Fruit fly (Drosophila melanogaster) whole organism, embryonic: Measurements from ENCODE around the gene Sar1.

Experiments used
- Ada2b ChIP-seq: fragments of 200-800 bp; sonication (Bioruptor generic); IDR thresholded peaks from 2 replicates; pipeline ENCODE4 v1.3.6; 2022; ENCODE audit warnings: missing biosample characterization, missing genetic modification characterization
- B-H1 ChIP-seq: fragments of 200-800 bp; sonication (Bioruptor generic); IDR thresholded peaks from 3 replicates; pipeline ENCODE4 v1.3.6; 2022; ENCODE audit warnings: missing biosample characterization, missing genetic modification characterization
- CG11093 ChIP-seq: fragments of 200-800 bp; sonication (Bioruptor generic); IDR thresholded peaks from 3 replicates; pipeline ENCODE4 v1.3.6; 2022; ENCODE audit warnings: missing biosample characterization, missing genetic modification characterization
- CG11696 ChIP-seq: fragments of 200-800 bp; sonication (Bioruptor generic); IDR thresholded peaks from 2 replicates; pipeline ENCODE4 v1.3.6; 2022; ENCODE audit warnings: missing biosample characterization, missing genetic modification characterization
- CG12155 ChIP-seq: fragments of 200-800 bp; sonication (Bioruptor generic); optimal IDR thresholded peaks from 3 replicates; lab custom pipeline; 2016; ENCODE audit warnings: missing biosample characterization, missing genetic modification characterization
- CG12769 ChIP-seq: fragments of 200-800 bp; sonication (Bioruptor generic); optimal IDR thresholded peaks from 2 replicates; lab custom pipeline; 2019; ENCODE audit warnings: missing biosample characterization, mild to moderate bottlenecking, missing genetic modification characterization, moderate library complexity
- CG13624 ChIP-seq: fragments of 200-800 bp; sonication (Bioruptor generic); optimal IDR thresholded peaks from 2 replicates; lab custom pipeline; 2016; ENCODE audit warnings: missing biosample characterization, missing genetic modification characterization
- CG15011 ChIP-seq: fragments of 200-800 bp; sonication (Bioruptor generic); optimal IDR thresholded peaks from 3 replicates; lab custom pipeline; 2018; ENCODE audit warnings: missing biosample characterization, mild to moderate bottlenecking, missing genetic modification characterization
- CG15479 ChIP-seq: fragments of 200-800 bp; sonication (Bioruptor generic); optimal IDR thresholded peaks from 3 replicates; lab custom pipeline; 2019; ENCODE audit warnings: missing biosample characterization, mild to moderate bottlenecking, missing genetic modification characterization, moderate library complexity
- CG17186 ChIP-seq: fragments of 200-800 bp; sonication (Bioruptor generic); optimal IDR thresholded peaks from 3 replicates; lab custom pipeline; 2017; ENCODE audit warnings: missing biosample characterization, missing genetic modification reagents, missing genetic modification characterization
- CG18011 ChIP-seq: fragments of 200-800 bp; sonication (Bioruptor generic); optimal IDR thresholded peaks from 2 replicates; lab custom pipeline; 2017; ENCODE audit warnings: missing biosample characterization, missing genetic modification characterization, mild to moderate bottlenecking, moderate library complexity, missing genotype
- CG18599 ChIP-seq: fragments of 200-800 bp; sonication (Bioruptor generic); optimal IDR thresholded peaks from 3 replicates; lab custom pipeline; 2017; ENCODE audit warnings: missing biosample characterization, missing genetic modification characterization, mild to moderate bottlenecking, moderate library complexity, missing genetic modification reagents
- CG30403 ChIP-seq: fragments of 200-800 bp; sonication (Bioruptor generic); optimal IDR thresholded peaks from 3 replicates; lab custom pipeline; 2016; ENCODE audit warnings: missing biosample characterization, missing genetic modification characterization
- CG31388 ChIP-seq: fragments of 200-800 bp; sonication (Bioruptor generic); optimal IDR thresholded peaks from 2 replicates; lab custom pipeline; 2016; ENCODE audit warnings: missing biosample characterization, missing genetic modification characterization
- CG31441 ChIP-seq: fragments of 200-800 bp; sonication (Bioruptor generic); IDR thresholded peaks from 2 replicates; pipeline ENCODE4 v1.3.6; 2022; ENCODE audit warnings: missing biosample characterization, missing genetic modification characterization
- CG7745 ChIP-seq: fragments of 200-800 bp; sonication (Bioruptor generic); optimal IDR thresholded peaks from 2 replicates; lab custom pipeline; 2018; ENCODE audit warnings: missing biosample characterization, mild to moderate bottlenecking, missing genetic modification characterization, moderate library complexity
- CG8924 ChIP-seq: fragments of 200-800 bp; optimal IDR thresholded peaks from 3 replicates; lab custom pipeline; 2019; ENCODE audit warnings: missing biosample characterization, mild to moderate bottlenecking, missing genetic modification characterization, moderate library complexity
- CG9727 ChIP-seq: fragments of 200-800 bp; sonication (Bioruptor generic); optimal IDR thresholded peaks from 3 replicates; lab custom pipeline; 2017; ENCODE audit warnings: missing biosample characterization, mild to moderate bottlenecking, missing genetic modification characterization
- D ChIP-seq, 2 experiments: fragments of 200-800 bp in 1 of 2; fragments of >200 bp in 1 of 2; sonication (Bioruptor generic) in 1 of 2; optimal IDR thresholded peaks; 2 replicates in 1 of 2; 3 replicates in 1 of 2; lab custom pipeline; 2017; ENCODE audit warnings: mild to moderate bottlenecking in 1 of 2, missing biosample characterization in 1 of 2, missing genetic modification characterization in 1 of 2, missing genetic modification reagents in 1 of 2
- D19B ChIP-seq: fragments of 200-800 bp; sonication (Bioruptor generic); optimal IDR thresholded peaks from 2 replicates; lab custom pipeline; 2017; ENCODE audit warnings: missing biosample characterization, mild to moderate bottlenecking, missing genetic modification characterization
- Ets65A ChIP-seq: fragments of 200-800 bp; sonication (Bioruptor generic); peaks from one replicate; lab custom pipeline; 2016; ENCODE audit warnings: missing biosample characterization, missing genetic modification characterization
- Hmr ChIP-seq: fragments of 200-800 bp; sonication (Bioruptor generic); optimal IDR thresholded peaks from 3 replicates; lab custom pipeline; 2017; ENCODE audit warnings: mild to moderate bottlenecking, missing biosample characterization, missing genetic modification reagents, missing genetic modification characterization
- Hmx ChIP-seq: fragments of 200-800 bp; sonication (Bioruptor generic); optimal IDR thresholded peaks from 2 replicates; lab custom pipeline; 2016; ENCODE audit warnings: missing biosample characterization, missing genetic modification characterization
- Jarid2 ChIP-seq: fragments of 200-800 bp; sonication (Bioruptor generic); optimal IDR thresholded peaks from 3 replicates; lab custom pipeline; 2017; ENCODE audit warnings: mild to moderate bottlenecking, missing biosample characterization, missing genetic modification reagents, missing genetic modification characterization
- MTF-1 ChIP-seq: fragments of 200-800 bp; sonication (Bioruptor generic); optimal IDR thresholded peaks from 2 replicates; lab custom pipeline; 2018; ENCODE audit warnings: missing biosample characterization, mild to moderate bottlenecking, missing genetic modification characterization, borderline replicate concordance
- Max ChIP-seq: fragments of 200-800 bp; sonication (Bioruptor generic); optimal IDR thresholded peaks from 2 replicates; lab custom pipeline; 2016; ENCODE audit warnings: missing biosample characterization, mild to moderate bottlenecking, missing genetic modification characterization
- NC2α ChIP-seq: fragments of 200-800 bp; sonication (Bioruptor generic); optimal IDR thresholded peaks from 2 replicates; lab custom pipeline; 2016; ENCODE audit warnings: missing biosample characterization, missing genetic modification characterization
- NC2β ChIP-seq: fragments of 200-800 bp; sonication (Bioruptor generic); optimal IDR thresholded peaks from 2 replicates; lab custom pipeline; 2016; ENCODE audit warnings: missing biosample characterization, missing genetic modification characterization
- PHDP ChIP-seq: fragments of 200-800 bp; sonication (Bioruptor generic); optimal IDR thresholded peaks from 3 replicates; lab custom pipeline; 2018; ENCODE audit warnings: missing biosample characterization, mild to moderate bottlenecking, missing genetic modification characterization, moderate library complexity
- Ptx1 ChIP-seq: fragments of 200-800 bp; sonication (Bioruptor generic); IDR thresholded peaks from 2 replicates; pipeline ENCODE4 v1.3.6; 2022; ENCODE audit warnings: missing biosample characterization, missing genetic modification characterization
- Sox102F ChIP-seq: fragments of 200-800 bp; sonication (Bioruptor generic); optimal IDR thresholded peaks from 2 replicates; lab custom pipeline; 2018; ENCODE audit warnings: missing biosample characterization, mild to moderate bottlenecking, missing genetic modification characterization, moderate library complexity
- Xrp1 ChIP-seq: fragments of 200-800 bp; sonication (Bioruptor generic); IDR thresholded peaks from 2 replicates; pipeline ENCODE4 v1.3.6; 2022; ENCODE audit warnings: missing biosample characterization, missing genetic modification characterization
- corto ChIP-seq: fragments of 200-800 bp; sonication (Bioruptor generic); optimal IDR thresholded peaks from 2 replicates; lab custom pipeline; 2016; ENCODE audit warnings: missing biosample characterization, mild to moderate bottlenecking, missing genetic modification characterization, moderate library complexity
- dmrt99B ChIP-seq: fragments of 200-800 bp; sonication (Bioruptor generic); optimal IDR thresholded peaks from 2 replicates; lab custom pipeline; 2018; ENCODE audit warnings: missing biosample characterization, mild to moderate bottlenecking, missing genetic modification characterization, moderate library complexity
- fu2 ChIP-seq: fragments of 200-800 bp; sonication (Bioruptor generic); optimal IDR thresholded peaks from 2 replicates; lab custom pipeline; 2016; ENCODE audit warnings: missing biosample characterization, missing genetic modification characterization
- gem ChIP-seq: fragments of 200-800 bp; sonication (Bioruptor generic); optimal IDR thresholded peaks from 2 replicates; lab custom pipeline; 2019; ENCODE audit warnings: missing biosample characterization, mild to moderate bottlenecking, missing genetic modification characterization, moderate library complexity
- lab ChIP-seq: fragments of 200-800 bp; sonication (Bioruptor generic); optimal IDR thresholded peaks from 3 replicates; lab custom pipeline; 2017; ENCODE audit warnings: missing biosample characterization, missing genetic modification characterization, mild to moderate bottlenecking, moderate library complexity, missing genetic modification reagents
- lilli ChIP-seq: fragments of 200-800 bp; sonication (Bioruptor generic); optimal IDR thresholded peaks from 3 replicates; lab custom pipeline; 2016; ENCODE audit warnings: missing biosample characterization, missing genetic modification characterization
- otp ChIP-seq: fragments of 200-800 bp; sonication (Bioruptor generic); IDR thresholded peaks from 3 replicates; pipeline ENCODE4, ENCODE4 v1.3.6; 2022; ENCODE audit warnings: missing biosample characterization, missing genetic modification characterization
- pan ChIP-seq, 4 experiments: fragments of >200 bp in 3 of 4; fragments of 200-800 bp in 1 of 4; sonication (Bioruptor generic) in 1 of 4; optimal IDR thresholded peaks in 3 of 4; IDR thresholded peaks in 1 of 4; 2 replicates each; pipeline versions ENCODE4 v1.3.6 to Lab custom; 2017 to 2022; ENCODE audit warnings: missing biosample characterization in 2 of 4, missing genetic modification characterization in 2 of 4, mixed read lengths in 1 of 4
- pzg ChIP-seq: fragments of 200-800 bp; sonication (Bioruptor generic); optimal IDR thresholded peaks from 3 replicates; lab custom pipeline; 2018; ENCODE audit warnings: missing biosample characterization, mild to moderate bottlenecking, missing genetic modification characterization, moderate library complexity
- sisA ChIP-seq: fragments of 200-800 bp; sonication (Bioruptor generic); IDR thresholded peaks from 2 replicates; pipeline ENCODE4 v1.3.6; 2022; ENCODE audit warnings: missing biosample characterization, missing genetic modification characterization
- slp2 ChIP-seq: fragments of 200-800 bp; sonication (Bioruptor generic); optimal IDR thresholded peaks from 2 replicates; lab custom pipeline; 2016; ENCODE audit warnings: missing biosample characterization, missing genetic modification characterization
- sob ChIP-seq: fragments of 200-800 bp; sonication (Bioruptor generic); IDR thresholded peaks from 2 replicates; pipeline ENCODE4 v1.3.6; 2022; ENCODE audit warnings: missing biosample characterization, missing genetic modification characterization
- tio ChIP-seq: fragments of 200-800 bp; sonication (Bioruptor generic); optimal IDR thresholded peaks from 2 replicates; lab custom pipeline; 2017; ENCODE audit warnings: missing biosample characterization, missing genetic modification characterization, inconsistent platforms
- ttk ChIP-seq: fragments of 200-800 bp; sonication (Bioruptor generic); IDR thresholded peaks from 2 replicates; pipeline ENCODE4 v2.1.2; 2022; ENCODE audit warnings: missing biosample characterization, missing genetic modification characterization
- tup ChIP-seq: fragments of 200-800 bp; sonication (Bioruptor generic); optimal IDR thresholded peaks from 2 replicates; lab custom pipeline; 2016; ENCODE audit warnings: missing biosample characterization, mild to moderate bottlenecking, missing genetic modification characterization, moderate library complexity
- usp ChIP-seq: fragments of >200 bp; optimal IDR thresholded peaks from 2 replicates; lab custom pipeline; 2017; ENCODE audit warnings: missing biosample characterization, missing genetic modification characterization
- vvl ChIP-seq: fragments of 200-800 bp; sonication (Bioruptor generic); IDR thresholded peaks from 2 replicates; pipeline ENCODE4 v1.3.6; 2022; ENCODE audit warnings: missing biosample characterization, missing genetic modification characterization
- yki ChIP-seq: fragments of >200 bp; optimal IDR thresholded peaks from 3 replicates; lab custom pipeline; 2018
- zen2 ChIP-seq: fragments of 200-800 bp; sonication (Bioruptor generic); IDR thresholded peaks from 3 replicates; pipeline ENCODE4 v1.3.6; 2022; ENCODE audit warnings: missing biosample characterization, missing genetic modification characterization; ENCODE audit not compliant: partially characterized antibody

The Sar1 gene

dm6 chr3R:22357942-22358341, 1.5 kb downstream of the Sar1 start (continued):
- TF ChIP-seq tio (GFP tag; lab: Kevin White, UChicago) (peak; percentile 22), MTF-1 (no peak), B-H1 (GFP tag; lab: Robert Waterston, UW) (no peak), Hmx (no peak), CG31441 (GFP tag; lab: Robert Waterston, UW) (no peak), CG9727 (GFP tag; lab: Kevin White, UChicago) (peak; percentile 4), CG13624 (GFP tag; lab: Kevin White, UChicago) (no peak), Ptx1 (0 out of 2 replicates have a peak, but pooled peaks have one; percentile 7), CG7745 (tag; lab: Kevin White, UChicago) (no peak), NC2β (GFP tag; lab: Kevin White, UChicago) (no peak), dmrt99B (tag; lab: Kevin White, UChicago) (no peak), Ets65A (GFP tag; lab: Kevin White, UChicago) (peak; percentile 45), CG30403 (GFP tag; lab: Kevin White, UChicago) (peak; percentile 7), pan (optimal IDR thresholded peaks at IDR 0.05; lab: Kevin White, UChicago) (no peak), pan (GFP tag; optimal IDR thresholded peaks at IDR 0.05 in 1 of 2, IDR thresholded peaks at IDR 0.05 in 1 of 2) (no peak), Sox102F (GFP tag; lab: Kevin White, UChicago) (no peak), usp (no peak), Jarid2 (GFP tag; lab: Kevin White, UChicago) (no peak), CG18599 (GFP tag; lab: Kevin White, UChicago) (peak; percentile 21), CG31388 (no peak), CG11696 (GFP tag; lab: Robert Waterston, UW) (0 out of 2 replicates have a peak, but pooled peaks have one; percentile 56), zen2 (GFP tag; lab: Robert Waterston, UW) (no peak), Ada2b (GFP tag; lab: Robert Waterston, UW) (peak; percentile 10; the same call in 1 of the 2 replicates), CG12769 (tag; lab: Kevin White, UChicago) (peak; percentile 13), Xrp1 (0 out of 2 replicates have a peak, but pooled peaks have one; percentile 35), PHDP (tag; lab: Kevin White, UChicago) (no peak), lilli (GFP tag; lab: Kevin White, UChicago) (peak; percentile 19), vvl (GFP tag; lab: Robert Waterston, UW) (no peak), Hmr (GFP tag; lab: Kevin White, UChicago) (peak; percentile 22), gem (peak; percentile 1), ttk (GFP tag; lab: Robert Waterston, UW) (no peak), corto (GFP tag; lab: Kevin White, UChicago) (no peak)

dm6 chr3R:22358810-22359209, 2.3 kb downstream of the Sar1 start:
- TF ChIP-seq fu2 (GFP tag; lab: Kevin White, UChicago) (no peak), CG8924 (tag; lab: Kevin White, UChicago) (peak; percentile 72), Max (peak; percentile 77), D (optimal IDR thresholded peaks at IDR 0.05; lab: Kevin White, UChicago) (no peak), D (GFP tag; optimal IDR thresholded peaks at IDR 0.05; lab: Kevin White, UChicago) (peak; percentile 82), CG15479 (peak; percentile 31), CG15011 (GFP tag; lab: Kevin White, UChicago) (peak; percentile 62), D19B (GFP tag; lab: Kevin White, UChicago) (no peak), CG18011 (GFP tag; lab: Kevin White, UChicago) (no peak), otp (GFP tag; lab: Robert Waterston, UW) (peak; percentile 61; the same call in 2 of the 3 replicates), pzg (GFP tag; lab: Kevin White, UChicago) (no peak), tup (GFP tag; lab: Kevin White, UChicago) (peak; percentile 67), sisA (peak; percentile 46; the same call in 1 of the 2 replicates), NC2α (GFP tag; lab: Kevin White, UChicago) (peak; percentile 55), lab (GFP tag; lab: Kevin White, UChicago) (peak; percentile 69), sob (peak; percentile 64), yki (no peak), CG17186 (GFP tag; lab: Kevin White, UChicago) (peak; percentile 54), slp2 (GFP tag; lab: Kevin White, UChicago) (no peak), CG11093 (GFP tag; lab: Robert Waterston, UW) (peak; percentile 54; the same call in 2 of the 3 replicates), CG12155 (GFP tag; lab: Kevin White, UChicago) (peak; percentile 36)
